Worm (Caenorhabditis elegans) whole organism, L4 larva: ENCODE results near the gene srx-4.

Source experiments
- D1046.2 ChIP-seq: fragments of 200-800 bp; sonication (Bioruptor generic); IDR thresholded peaks from 2 replicates; pipeline ENCODE4 v1.3.6; 2022; ENCODE audit warnings: missing genetic modification characterization, missing compliant biosample characterization
- R02D3.7 ChIP-seq: fragments of 150-350 bp; sonication (generic microtip); optimal IDR thresholded peaks from 3 replicates; lab custom pipeline; 2014; ENCODE audit warnings: missing biosample characterization, missing genetic modification characterization
- T26A8.4 ChIP-seq: fragments of 200-800 bp; sonication (Bioruptor generic); IDR thresholded peaks from 2 replicates; pipeline ENCODE4 v1.3.6; 2022; ENCODE audit warnings: missing genetic modification characterization, missing compliant biosample characterization
- Y75B8A.6 ChIP-seq: fragments of 200-800 bp; sonication (Bioruptor generic); IDR thresholded peaks from 2 replicates; pipeline ENCODE4 v1.3.6; 2022; ENCODE audit warnings: missing genetic modification reagents, missing genetic modification characterization, missing compliant biosample characterization
- aha-1 ChIP-seq: fragments of 150-350 bp; peaks from one replicate; lab custom pipeline; 2014; ENCODE audit warnings: missing biosample characterization, missing genetic modification characterization
- aly-2 ChIP-seq: sonication (generic microtip); optimal IDR thresholded peaks from 2 replicates; lab custom pipeline; 2018; ENCODE audit warnings: missing biosample characterization, missing genetic modification characterization
- arid-1 ChIP-seq: fragments of 200-800 bp; sonication (Bioruptor generic); conservative IDR thresholded peaks from 2 replicates; pipeline ENCODE4 v1.3.6; 2022; ENCODE audit warnings: missing genetic modification reagents, missing genetic modification characterization, missing compliant biosample characterization
- ceh-28 ChIP-seq: fragments of 150-350 bp; optimal IDR thresholded peaks from 2 replicates; lab custom pipeline; 2014; ENCODE audit warnings: missing biosample characterization, missing genetic modification reagents, missing genetic modification characterization
- ceh-62 ChIP-seq: sonication (generic microtip); optimal IDR thresholded peaks from 2 replicates; lab custom pipeline; 2017; ENCODE audit warnings: missing biosample characterization, missing genetic modification characterization
- ceh-82 ChIP-seq: sonication (generic microtip); optimal IDR thresholded peaks from 2 replicates; lab custom pipeline; 2017; ENCODE audit warnings: missing biosample characterization, missing genetic modification characterization
- ces-1 ChIP-seq: fragments of 150-350 bp; sonication (generic microtip); optimal IDR thresholded peaks from 4 replicates; lab custom pipeline; 2014; ENCODE audit warnings: missing biosample characterization, missing genetic modification reagents, missing genetic modification characterization
- ctbp-1 ChIP-seq: fragments of 200-800 bp; sonication (Bioruptor generic); IDR thresholded peaks from 2 replicates; pipeline ENCODE4 v1.3.6; 2022; ENCODE audit warnings: missing genetic modification reagents, missing genetic modification characterization, missing compliant biosample characterization
- daf-12 ChIP-seq: fragments of 150-350 bp; optimal IDR thresholded peaks from 2 replicates; lab custom pipeline; 2014; ENCODE audit warnings: missing biosample characterization, missing genetic modification reagents, missing genetic modification characterization
- dmd-6 ChIP-seq: fragments of 200-800 bp; sonication (Bioruptor generic); IDR thresholded peaks from 2 replicates; pipeline ENCODE4 v1.3.6; 2022; ENCODE audit warnings: missing genetic modification reagents, missing genetic modification characterization, missing compliant biosample characterization
- dmd-8 ChIP-seq: fragments of 200-800 bp; sonication (Bioruptor generic); IDR thresholded peaks from 2 replicates; pipeline ENCODE4 v1.3.6; 2022; ENCODE audit warnings: missing genetic modification characterization, missing compliant biosample characterization
- duxl-1 ChIP-seq: sonication (generic microtip); optimal IDR thresholded peaks from 2 replicates; lab custom pipeline; 2016; ENCODE audit warnings: mild to moderate bottlenecking, missing genetic modification characterization, moderate library complexity, missing compliant biosample characterization; ENCODE audit not compliant: poor library complexity
- fkh-10 ChIP-seq: fragments of 150-350 bp; optimal IDR thresholded peaks from 2 replicates; lab custom pipeline; 2014; ENCODE audit warnings: missing biosample characterization, missing genetic modification reagents, missing genetic modification characterization
- fos-1 ChIP-seq: fragments of 150-350 bp; optimal IDR thresholded peaks from 2 replicates; lab custom pipeline; 2014; ENCODE audit warnings: missing biosample characterization, missing genetic modification characterization
- hlh-30 ChIP-seq: sonication (generic microtip); optimal IDR thresholded peaks from 2 replicates; lab custom pipeline; 2017; ENCODE audit warnings: antibody characterized with exemption, mild to moderate bottlenecking, missing genetic modification characterization, missing compliant biosample characterization; ENCODE audit not compliant: insufficient read depth
- hmg-1.1 ChIP-seq: fragments of 200-800 bp; sonication (Bioruptor generic); IDR thresholded peaks from 2 replicates; pipeline ENCODE4 v1.3.6; 2022; ENCODE audit warnings: missing genetic modification reagents, missing genetic modification characterization, missing compliant biosample characterization
- jun-1 ChIP-seq: fragments of 150-350 bp; optimal IDR thresholded peaks from 2 replicates; lab custom pipeline; 2014; ENCODE audit warnings: missing biosample characterization, missing genetic modification reagents, missing genetic modification characterization
- lim-7 ChIP-seq: fragments of 200-800 bp; sonication (Bioruptor generic); IDR thresholded peaks from 2 replicates; pipeline ENCODE4 v1.3.6; 2022; ENCODE audit warnings: missing genetic modification characterization, missing compliant biosample characterization
- lin-15B ChIP-seq: fragments of 150-350 bp; sonication (generic microtip); optimal IDR thresholded peaks from 3 replicates; lab custom pipeline; 2014; ENCODE audit warnings: missing biosample characterization, missing genetic modification characterization
- lin-29 ChIP-seq: fragments of 200-800 bp; sonication (Bioruptor generic); IDR thresholded peaks from 2 replicates; pipeline ENCODE4 v1.3.6; 2022; ENCODE audit warnings: missing genetic modification reagents, missing genetic modification characterization, missing compliant biosample characterization
- lin-38 ChIP-seq: fragments of 200-800 bp; sonication (Bioruptor generic); IDR thresholded peaks from 2 replicates; pipeline ENCODE4 v1.3.6; 2022; ENCODE audit warnings: missing genetic modification reagents, missing genetic modification characterization, missing compliant biosample characterization
- lin-39 ChIP-seq: fragments of 150-350 bp; optimal IDR thresholded peaks from 2 replicates; lab custom pipeline; 2014; ENCODE audit warnings: missing biosample characterization, missing genetic modification reagents, missing genetic modification characterization
- madf-9 ChIP-seq: fragments of 200-800 bp; sonication (Bioruptor generic); conservative IDR thresholded peaks from 2 replicates; pipeline ENCODE4 v1.3.6; 2022; ENCODE audit warnings: missing genetic modification reagents, missing genetic modification characterization, missing compliant biosample characterization
- mdl-1 ChIP-seq, 2 experiments: fragments of 150-350 bp in 1 of 2; sonication (generic microtip) in 1 of 2; optimal IDR thresholded peaks; 2 replicates each; lab custom pipeline; 2014 to 2017; ENCODE audit warnings: missing biosample characterization in 2 of 2, missing genetic modification characterization in 2 of 2
- nhr-111 ChIP-seq: fragments of 200-800 bp; sonication (Bioruptor generic); optimal IDR thresholded peaks from 2 replicates; lab custom pipeline; 2018; ENCODE audit warnings: mild to moderate bottlenecking, missing genetic modification characterization, missing compliant biosample characterization
- nhr-237 ChIP-seq: sonication (generic microtip); optimal IDR thresholded peaks from 2 replicates; lab custom pipeline; 2017; ENCODE audit warnings: missing biosample characterization, missing genetic modification characterization
- nhr-25 ChIP-seq: sonication (generic microtip); optimal IDR thresholded peaks from 2 replicates; lab custom pipeline; 2017; ENCODE audit warnings: missing genetic modification characterization, mild to moderate bottlenecking, missing compliant biosample characterization, antibody characterized with exemption, moderate library complexity, borderline replicate concordance; ENCODE audit not compliant: insufficient read depth
- nhr-28 ChIP-seq: fragments of 150-350 bp; optimal IDR thresholded peaks from 2 replicates; lab custom pipeline; 2014; ENCODE audit warnings: missing biosample characterization, missing genetic modification characterization
- nhr-42 ChIP-seq: fragments of 200-800 bp; sonication (Bioruptor generic); IDR thresholded peaks from 2 replicates; pipeline ENCODE4 v1.3.6; 2022; ENCODE audit warnings: missing genetic modification characterization, missing compliant biosample characterization
- nhr-77 ChIP-seq: fragments of 150-350 bp; optimal IDR thresholded peaks from 2 replicates; lab custom pipeline; 2014; ENCODE audit warnings: missing biosample characterization, missing genetic modification characterization
- set-16 ChIP-seq: fragments of 200-800 bp; sonication (Bioruptor generic); IDR thresholded peaks from 2 replicates; pipeline ENCODE4 v1.3.6; 2022; ENCODE audit warnings: missing genetic modification reagents, missing genetic modification characterization, missing compliant biosample characterization
- skn-1 ChIP-seq: fragments of 150-350 bp; optimal IDR thresholded peaks from 2 replicates; lab custom pipeline; 2014; ENCODE audit warnings: missing biosample characterization, missing genetic modification characterization
- snpc-1.2 ChIP-seq: fragments of 200-800 bp; sonication (Bioruptor generic); IDR thresholded peaks from 2 replicates; pipeline ENCODE4 v1.3.6; 2022; ENCODE audit warnings: missing genetic modification reagents, missing genetic modification characterization, missing compliant biosample characterization
- snpc-4 ChIP-seq: fragments of 150-350 bp; optimal IDR thresholded peaks from 2 replicates; lab custom pipeline; 2014; ENCODE audit warnings: missing biosample characterization, missing genetic modification characterization
- spr-3 ChIP-seq: fragments of 200-800 bp; sonication (Bioruptor generic); optimal IDR thresholded peaks from 2 replicates; lab custom pipeline; 2018; ENCODE audit warnings: mild to moderate bottlenecking, missing genetic modification characterization, missing compliant biosample characterization
- tra-1 ChIP-seq: fragments of 200-800 bp; sonication (Bioruptor generic); IDR thresholded peaks from 2 replicates; pipeline ENCODE4 v1.3.6; 2022; ENCODE audit warnings: missing genetic modification reagents, missing genetic modification characterization, missing compliant biosample characterization
- unc-130 ChIP-seq: sonication (generic microtip); optimal IDR thresholded peaks from 2 replicates; lab custom pipeline; 2016; ENCODE audit warnings: missing genetic modification reagents, missing genetic modification characterization, missing compliant biosample characterization
- zfp-2 ChIP-seq: sonication (generic microtip); optimal IDR thresholded peaks from 2 replicates; lab custom pipeline; 2016; ENCODE audit warnings: mild to moderate bottlenecking, missing genetic modification characterization, missing compliant biosample characterization

srx-4 gene

ce11 chrV:723895-724352, 31.4 kb upstream of the srx-4 start, which contains the start of gene fbxb-72 (continued):
- no peak for TF ChIP-seq nhr-237 (tag; lab: Kevin White, UChicago)
- TF ChIP-seq nhr-111 (GFP tag; lab: Kevin White, UChicago): no peak
- TF ChIP-seq snpc-1.2 (GFP tag; lab: Robert Waterston, UW): peak; percentile 58; the same call in 1 of the 2 replicates
- no peak for TF ChIP-seq dmd-6 (GFP tag; lab: Robert Waterston, UW)
- peak; percentile 69; the same call in 1 of the 2 replicates for TF ChIP-seq Y75B8A.6 (GFP tag; lab: Robert Waterston, UW)
- no peak for TF ChIP-seq madf-9 (GFP tag; lab: Robert Waterston, UW)
- TF ChIP-seq set-16 (GFP tag; lab: Robert Waterston, UW): no peak
- no peak for TF ChIP-seq fkh-10
- peak; percentile 58 for TF ChIP-seq lin-38 (GFP tag; lab: Robert Waterston, UW)
- TF ChIP-seq ces-1 (GFP tag; lab: Kevin White, UChicago): no peak
- TF ChIP-seq skn-1 (tag; lab: Kevin White, UChicago): no peak
- TF ChIP-seq dmd-8 (GFP tag; lab: Robert Waterston, UW): no peak
- no peak for TF ChIP-seq unc-130 (GFP tag; lab: Kevin White, UChicago)
- TF ChIP-seq R02D3.7 (tag; lab: Kevin White, UChicago): no peak
- TF ChIP-seq spr-3 (GFP tag; lab: Kevin White, UChicago): peak; percentile 22
- TF ChIP-seq duxl-1 (tag; lab: Kevin White, UChicago): peak; percentile 75
- no peak for TF ChIP-seq ctbp-1 (GFP tag; lab: Robert Waterston, UW)
- no peak for TF ChIP-seq zfp-2

- no peak for TF ChIP-seq nhr-28 (tag; lab: Kevin White, UChicago)
- peak; percentile 95 for TF ChIP-seq aha-1 (tag; lab: Kevin White, UChicago)
- TF ChIP-seq nhr-77 (tag; lab: Kevin White, UChicago): no peak
- TF ChIP-seq R02D3.7 (tag; lab: Kevin White, UChicago): no peak
Observed at ce11 chrV:722889-723288, 30.3 kb upstream of the srx-4 start.

- no peak for TF ChIP-seq D1046.2
- TF ChIP-seq ceh-82 (tag; lab: Kevin White, UChicago): no peak
- TF ChIP-seq arid-1 (GFP tag; lab: Robert Waterston, UW): no peak
- no peak for TF ChIP-seq lin-39 (tag; lab: Kevin White, UChicago)
- no peak for TF ChIP-seq jun-1
- no peak for TF ChIP-seq nhr-25 (tag; lab: Kevin White, UChicago)
- no peak for TF ChIP-seq hmg-1.1 (GFP tag; lab: Robert Waterston, UW)
- no peak for TF ChIP-seq T26A8.4
- no peak for TF ChIP-seq daf-12
- no peak for TF ChIP-seq tra-1
- no peak for TF ChIP-seq set-16 (GFP tag; lab: Robert Waterston, UW)
- no peak for TF ChIP-seq fos-1 (tag; lab: Kevin White, UChicago)
- no peak for TF ChIP-seq aly-2 (tag; lab: Kevin White, UChicago)
- TF ChIP-seq snpc-4 (tag; lab: Kevin White, UChicago): no peak
- no peak for TF ChIP-seq spr-3 (GFP tag; lab: Kevin White, UChicago)
Observed at ce11 chrV:719731-720130, 27.2 kb upstream of the srx-4 start, which contains the start of gene srbc-40. Gene srbc-40, minus strand, starts transcription at chrV:719831.

- TF ChIP-seq ceh-28 (no peak), mdl-1 (tag; optimal IDR thresholded peaks at IDR 0.05; lab: Kevin White, UChicago) (no peak), spr-3 (GFP tag; lab: Kevin White, UChicago) (no peak), hlh-30 (tag; lab: Kevin White, UChicago) (no peak), ceh-62 (tag; lab: Kevin White, UChicago) (no peak), lim-7 (GFP tag; lab: Robert Waterston, UW) (no peak), dmd-6 (GFP tag; lab: Robert Waterston, UW) (no peak), ces-1 (GFP tag; lab: Kevin White, UChicago) (no peak), set-16 (GFP tag; lab: Robert Waterston, UW) (no peak), duxl-1 (tag; lab: Kevin White, UChicago) (no peak), lin-29 (no peak), skn-1 (tag; lab: Kevin White, UChicago) (no peak), lin-15B (tag; lab: Kevin White, UChicago) (no peak), nhr-42 (GFP tag; lab: Robert Waterston, UW) (no peak)
Observed at ce11 chrV:712882-713281, 20.3 kb upstream of the srx-4 start, which contains the start of gene cyp-33C11. Gene cyp-33C11, minus strand, starts transcription at chrV:712982.
